Fruit fly (Drosophila melanogaster) whole organism, embryonic: ENCODE data around the gene CG18557.
A peak's percentile ranks its signal among the peaks of the same experiment; 100 is the strongest.

ENCODE experiments used
- Atf-2 ChIP-seq: fragments of 200-800 bp; sonication (Bioruptor generic); optimal IDR thresholded peaks from 2 replicates; lab custom pipeline; 2016; ENCODE audit warnings: missing biosample characterization, missing genetic modification characterization
- CG12071 ChIP-seq: fragments of 200-800 bp; sonication (Bioruptor generic); optimal IDR thresholded peaks from 3 replicates; lab custom pipeline; 2018; ENCODE audit warnings: missing biosample characterization, mild to moderate bottlenecking, missing genetic modification characterization
- CG12104 ChIP-seq: fragments of 200-800 bp; sonication (Bioruptor generic); optimal IDR thresholded peaks from 3 replicates; lab custom pipeline; 2016; ENCODE audit warnings: missing biosample characterization, missing genetic modification characterization
- CG12155 ChIP-seq: fragments of 200-800 bp; sonication (Bioruptor generic); optimal IDR thresholded peaks from 3 replicates; lab custom pipeline; 2016; ENCODE audit warnings: missing biosample characterization, missing genetic modification characterization
- CG12769 ChIP-seq: fragments of 200-800 bp; sonication (Bioruptor generic); optimal IDR thresholded peaks from 2 replicates; lab custom pipeline; 2019; ENCODE audit warnings: missing biosample characterization, mild to moderate bottlenecking, missing genetic modification characterization, moderate library complexity
- CG13894 ChIP-seq: fragments of 200-800 bp; sonication (Bioruptor generic); optimal IDR thresholded peaks from 3 replicates; lab custom pipeline; 2018; ENCODE audit warnings: missing biosample characterization, mild to moderate bottlenecking, missing genetic modification characterization, moderate library complexity
- CG18262 ChIP-seq: fragments of 200-800 bp; optimal IDR thresholded peaks from 3 replicates; lab custom pipeline; 2019; ENCODE audit warnings: missing biosample characterization, mild to moderate bottlenecking, missing genetic modification characterization, moderate library complexity
- CG18764 ChIP-seq: fragments of 200-800 bp; sonication (Bioruptor generic); optimal IDR thresholded peaks from 3 replicates; lab custom pipeline; 2016; ENCODE audit warnings: missing biosample characterization, missing genetic modification characterization
- CG32772 ChIP-seq: fragments of 200-800 bp; sonication (Bioruptor generic); IDR thresholded peaks from 2 replicates; pipeline ENCODE4 v1.3.6; 2022; ENCODE audit warnings: missing biosample characterization, missing genetic modification characterization
- CG3407 ChIP-seq: fragments of 200-800 bp; sonication (Bioruptor generic); optimal IDR thresholded peaks from 2 replicates; lab custom pipeline; 2018; ENCODE audit warnings: missing biosample characterization, mild to moderate bottlenecking, missing genetic modification characterization
- CG3838 ChIP-seq: fragments of 200-800 bp; sonication (Bioruptor generic); optimal IDR thresholded peaks from 3 replicates; lab custom pipeline; 2016; ENCODE audit warnings: missing biosample characterization, missing genetic modification characterization
- CG5180 ChIP-seq: fragments of 200-800 bp; sonication (Bioruptor generic); optimal IDR thresholded peaks from 3 replicates; lab custom pipeline; 2017; ENCODE audit warnings: missing biosample characterization, missing genetic modification characterization, mild to moderate bottlenecking, moderate library complexity, missing genetic modification reagents
- CG6654 ChIP-seq: fragments of 200-800 bp; sonication (Bioruptor generic); optimal IDR thresholded peaks from 2 replicates; lab custom pipeline; 2017; ENCODE audit warnings: missing biosample characterization, mild to moderate bottlenecking, missing genetic modification characterization
- CG8765 ChIP-seq: fragments of 200-800 bp; sonication (Bioruptor generic); IDR thresholded peaks from 2 replicates; pipeline ENCODE4 v1.3.6; 2022; ENCODE audit warnings: missing biosample characterization, missing genetic modification characterization
- CG9609 ChIP-seq: fragments of 200-800 bp; sonication (Bioruptor generic); optimal IDR thresholded peaks from 3 replicates; lab custom pipeline; 2016; ENCODE audit warnings: missing biosample characterization, missing genetic modification characterization
- CG9817 ChIP-seq: fragments of 200-800 bp; sonication (Bioruptor generic); optimal IDR thresholded peaks from 2 replicates; lab custom pipeline; 2018; ENCODE audit warnings: missing biosample characterization, mild to moderate bottlenecking, missing genetic modification characterization, moderate library complexity
- CG9876 ChIP-seq: fragments of 200-800 bp; sonication (Bioruptor generic); optimal IDR thresholded peaks from 2 replicates; lab custom pipeline; 2016; ENCODE audit warnings: missing biosample characterization, missing genetic modification characterization
- Dek ChIP-seq: fragments of 200-800 bp; sonication (Bioruptor generic); optimal IDR thresholded peaks from 3 replicates; lab custom pipeline; 2019; ENCODE audit warnings: missing biosample characterization, mild to moderate bottlenecking, missing genetic modification characterization, moderate library complexity
- Doc3 ChIP-seq: fragments of 200-800 bp; sonication (Bioruptor generic); IDR thresholded peaks from 3 replicates; pipeline ENCODE4 v1.3.6; 2022; ENCODE audit warnings: missing biosample characterization, missing genetic modification characterization; ENCODE audit not compliant: partially characterized antibody
- Dp ChIP-seq: fragments of 200-800 bp; sonication (Bioruptor generic); optimal IDR thresholded peaks from 2 replicates; lab custom pipeline; 2018; ENCODE audit warnings: missing biosample characterization, mild to moderate bottlenecking, missing genetic modification characterization, moderate library complexity
- H15 ChIP-seq: fragments of 200-800 bp; sonication (Bioruptor generic); IDR thresholded peaks from 3 replicates; pipeline ENCODE4 v1.3.6; 2022; ENCODE audit warnings: missing biosample characterization, missing genetic modification characterization
- HmgZ ChIP-seq: fragments of 200-800 bp; sonication (Bioruptor generic); optimal IDR thresholded peaks from 2 replicates; lab custom pipeline; 2018; ENCODE audit warnings: missing biosample characterization, mild to moderate bottlenecking, missing genetic modification characterization
- Hmr ChIP-seq: fragments of 200-800 bp; sonication (Bioruptor generic); optimal IDR thresholded peaks from 3 replicates; lab custom pipeline; 2017; ENCODE audit warnings: mild to moderate bottlenecking, missing biosample characterization, missing genetic modification reagents, missing genetic modification characterization
- Mad ChIP-seq: fragments of 200-800 bp; sonication (Bioruptor generic); optimal IDR thresholded peaks from 2 replicates; lab custom pipeline; 2016; ENCODE audit warnings: missing biosample characterization, missing genetic modification characterization
- NC2β ChIP-seq: fragments of 200-800 bp; sonication (Bioruptor generic); optimal IDR thresholded peaks from 2 replicates; lab custom pipeline; 2016; ENCODE audit warnings: missing biosample characterization, missing genetic modification characterization
- Nf-YA ChIP-seq: fragments of 200-800 bp; sonication (Bioruptor generic); IDR thresholded peaks from 2 replicates; pipeline ENCODE4 v1.3.6; 2022; ENCODE audit warnings: missing biosample characterization, missing genetic modification characterization
- Oli ChIP-seq: fragments of 200-800 bp; sonication (Bioruptor generic); optimal IDR thresholded peaks from 2 replicates; lab custom pipeline; 2018; ENCODE audit warnings: missing biosample characterization, mild to moderate bottlenecking, missing genetic modification characterization, moderate library complexity
- bigmax ChIP-seq: fragments of 200-800 bp; sonication (Bioruptor generic); optimal IDR thresholded peaks from 2 replicates; lab custom pipeline; 2018; ENCODE audit warnings: missing biosample characterization, mild to moderate bottlenecking, missing genetic modification characterization
- corto ChIP-seq: fragments of 200-800 bp; sonication (Bioruptor generic); optimal IDR thresholded peaks from 2 replicates; lab custom pipeline; 2016; ENCODE audit warnings: missing biosample characterization, mild to moderate bottlenecking, missing genetic modification characterization, moderate library complexity
- croc ChIP-seq: fragments of 200-800 bp; sonication (Bioruptor generic); conservative IDR thresholded peaks from 3 replicates; pipeline ENCODE4 v1.3.6; 2022; ENCODE audit warnings: missing biosample characterization, missing genetic modification characterization
- crp ChIP-seq, 2 experiments: fragments of 200-800 bp; sonication (Bioruptor generic); optimal IDR thresholded peaks; 2 replicates in 1 of 2; 3 replicates in 1 of 2; lab custom pipeline; 2017; ENCODE audit warnings: missing biosample characterization in 2 of 2, missing genetic modification characterization in 2 of 2, mild to moderate bottlenecking in 1 of 2, moderate library complexity in 1 of 2
- dpn ChIP-seq, 2 experiments: fragments of 200-800 bp; sonication (Bioruptor generic); optimal IDR thresholded peaks; 3 replicates each; lab custom pipeline; 2016; ENCODE audit warnings: missing biosample characterization in 2 of 2, missing genetic modification characterization in 2 of 2
- en ChIP-seq: fragments of 200-800 bp; sonication (Bioruptor generic); optimal IDR thresholded peaks from 2 replicates; lab custom pipeline; 2016; ENCODE audit warnings: missing biosample characterization, missing genetic modification characterization
- fru ChIP-seq: fragments of >200 bp; optimal IDR thresholded peaks from 2 replicates; lab custom pipeline; 2017
- ftz-f1 ChIP-seq: fragments of 200-800 bp; sonication (Bioruptor generic); optimal IDR thresholded peaks from 2 replicates; lab custom pipeline; 2016; ENCODE audit warnings: missing biosample characterization, missing genetic modification characterization
- kni ChIP-seq: fragments of 200-800 bp; sonication (Bioruptor generic); optimal IDR thresholded peaks from 3 replicates; lab custom pipeline; 2017; ENCODE audit warnings: mild to moderate bottlenecking, missing biosample characterization, missing genetic modification reagents, missing genetic modification characterization
- knrl ChIP-seq: fragments of 200-800 bp; sonication (Bioruptor generic); IDR thresholded peaks from 3 replicates; pipeline ENCODE4 v1.3.6; 2022; ENCODE audit warnings: missing biosample characterization, missing genetic modification characterization; ENCODE audit not compliant: partially characterized antibody
- lmd ChIP-seq: fragments of 200-800 bp; sonication (Bioruptor generic); IDR thresholded peaks from 2 replicates; pipeline ENCODE4 v1.3.6; 2022; ENCODE audit warnings: missing biosample characterization, missing genetic modification characterization
- oc ChIP-seq: fragments of 200-800 bp; sonication (Bioruptor generic); optimal IDR thresholded peaks from 2 replicates; lab custom pipeline; 2018; ENCODE audit warnings: missing biosample characterization, mild to moderate bottlenecking, missing genetic modification characterization, moderate library complexity
- repo ChIP-seq: fragments of 200-800 bp; sonication (Bioruptor generic); optimal IDR thresholded peaks from 2 replicates; lab custom pipeline; 2016; ENCODE audit warnings: missing biosample characterization, missing genetic modification characterization
- sd ChIP-seq: fragments of 200-800 bp; sonication (Bioruptor generic); optimal IDR thresholded peaks from 3 replicates; lab custom pipeline; 2018; ENCODE audit warnings: missing biosample characterization, mild to moderate bottlenecking, missing genetic modification characterization, moderate library complexity
- shn ChIP-seq: fragments of 200-800 bp; sonication (Bioruptor generic); optimal IDR thresholded peaks from 3 replicates; lab custom pipeline; 2016; ENCODE audit warnings: missing biosample characterization, missing genetic modification characterization
- ssp ChIP-seq: fragments of 200-800 bp; sonication (Bioruptor generic); IDR thresholded peaks from 2 replicates; pipeline ENCODE4 v1.3.6; 2022; ENCODE audit warnings: missing biosample characterization, missing genetic modification characterization
- tll ChIP-seq, 2 experiments: fragments of 200-800 bp in 1 of 2; fragments of >200 bp in 1 of 2; sonication (Bioruptor generic) in 1 of 2; optimal IDR thresholded peaks; 2 replicates each; lab custom pipeline; 2017 to 2019; ENCODE audit warnings: missing biosample characterization in 2 of 2, missing genetic modification characterization in 2 of 2, mild to moderate bottlenecking in 1 of 2, moderate library complexity in 1 of 2
- tna ChIP-seq: fragments of 200-800 bp; sonication (Bioruptor generic); IDR thresholded peaks from 2 replicates; pipeline ENCODE4 v1.3.6; 2022; ENCODE audit warnings: missing biosample characterization, missing genetic modification characterization; ENCODE audit not compliant: partially characterized antibody
- zen2 ChIP-seq: fragments of 200-800 bp; sonication (Bioruptor generic); IDR thresholded peaks from 3 replicates; pipeline ENCODE4 v1.3.6; 2022; ENCODE audit warnings: missing biosample characterization, missing genetic modification characterization; ENCODE audit not compliant: partially characterized antibody
- zfh1 ChIP-seq: fragments of 200-800 bp; sonication (Bioruptor generic); IDR thresholded peaks from 3 replicates; pipeline ENCODE4 v1.3.6; 2022; ENCODE audit warnings: missing biosample characterization, missing genetic modification characterization
- zfh2 ChIP-seq: fragments of 200-800 bp; sonication (Bioruptor generic); optimal IDR thresholded peaks from 2 replicates; lab custom pipeline; 2016; ENCODE audit warnings: missing biosample characterization, missing genetic modification characterization

Gene CG18557

dm6 chr2L:2882968-2883702 is 37.6 kb upstream of the CG18557 start (continued):
- peak; percentile 40 for TF ChIP-seq CG18262 (tag; lab: Kevin White, UChicago)
- TF ChIP-seq CG6654 = no peak
- peak; percentile 63 for TF ChIP-seq CG12769 (tag; lab: Kevin White, UChicago)
- no peak for TF ChIP-seq Dp
- TF ChIP-seq zfh1 (GFP tag; lab: Robert Waterston, UW) = peak; percentile 20; the same call in 1 of the 3 replicates
- TF ChIP-seq lmd (GFP tag; lab: Robert Waterston, UW) = no peak
- no peak for TF ChIP-seq CG9609 (GFP tag; lab: Kevin White, UChicago)
- TF ChIP-seq zen2 (GFP tag; lab: Robert Waterston, UW) = no peak
- peak; percentile 80 for TF ChIP-seq CG12071 (GFP tag; lab: Kevin White, UChicago)
- no peak for TF ChIP-seq fru (lab: Kevin White, UChicago)
- peak; percentile 62 for TF ChIP-seq Dek (tag; lab: Kevin White, UChicago)
- TF ChIP-seq H15 (GFP tag; lab: Robert Waterston, UW) = no peak
- peak; percentile 29 for TF ChIP-seq Mad
- TF ChIP-seq CG32772 = no peak
- peak; percentile 43 for TF ChIP-seq oc
- TF ChIP-seq CG13894 (tag; lab: Kevin White, UChicago) = peak; percentile 25
- TF ChIP-seq sd (tag; lab: Kevin White, UChicago) = peak; percentile 3
- TF ChIP-seq croc (GFP tag; lab: Robert Waterston, UW) = no peak
- TF ChIP-seq kni (GFP tag; lab: Kevin White, UChicago) = peak; percentile 33
- no peak for TF ChIP-seq bigmax (GFP tag; lab: Kevin White, UChicago)
- TF ChIP-seq Hmr (GFP tag; lab: Kevin White, UChicago) = peak; percentile 80
- no peak for TF ChIP-seq CG8765 (GFP tag; lab: Robert Waterston, UW)
- TF ChIP-seq CG3407 (GFP tag; lab: Kevin White, UChicago) = peak; percentile 62
- no peak for TF ChIP-seq knrl (GFP tag; lab: Robert Waterston, UW)
- TF ChIP-seq repo (GFP tag; lab: Kevin White, UChicago) = no peak
- peak; percentile 53 for TF ChIP-seq CG5180 (GFP tag; lab: Kevin White, UChicago)
- peak in 1 of 2 experiments; percentile 14 for TF ChIP-seq dpn (GFP tag; optimal IDR thresholded peaks at IDR 0.05; lab: Kevin White, UChicago)
- no peak for TF ChIP-seq corto (GFP tag; lab: Kevin White, UChicago)
- TF ChIP-seq ftz-f1 = no peak
- TF ChIP-seq CG9876 (GFP tag; lab: Kevin White, UChicago) = no peak
- TF ChIP-seq Nf-YA = peak; percentile 65; the same call in 1 of the 2 replicates
- no peak for TF ChIP-seq shn (GFP tag; lab: Kevin White, UChicago)
- no peak; the same call in 1 of the 2 replicates for TF ChIP-seq ssp (GFP tag; lab: Robert Waterston, UW)
- no peak for TF ChIP-seq CG18764
- peak; percentile 62 for TF ChIP-seq zfh2 (GFP tag; lab: Kevin White, UChicago)
- TF ChIP-seq tna (GFP tag; lab: Robert Waterston, UW) = no peak
- no peak for TF ChIP-seq CG3838
- no peak for TF ChIP-seq CG12104 (GFP tag; lab: Kevin White, UChicago)
- TF ChIP-seq Atf-2 (GFP tag; lab: Kevin White, UChicago) = no peak
- TF ChIP-seq tll (GFP tag; optimal IDR thresholded peaks at IDR 0.05; lab: Kevin White, UChicago) = no peak
- TF ChIP-seq en (GFP tag; lab: Kevin White, UChicago) = peak; percentile 25
- peak in 1 of 2 experiments; percentile 57 for TF ChIP-seq crp (GFP tag; optimal IDR thresholded peaks at IDR 0.05; lab: Kevin White, UChicago)
- TF ChIP-seq Oli (tag; lab: Kevin White, UChicago) = peak; percentile 29
- TF ChIP-seq NC2β (GFP tag; lab: Kevin White, UChicago) = no peak
- TF ChIP-seq HmgZ (tag; lab: Kevin White, UChicago) = peak; percentile 13
- TF ChIP-seq CG9817 (tag; lab: Kevin White, UChicago) = no peak
- peak; percentile 33 for TF ChIP-seq CG12155 (GFP tag; lab: Kevin White, UChicago)
- no peak for TF ChIP-seq Doc3 (GFP tag; lab: Robert Waterston, UW)
